Fruit fly (Drosophila melanogaster): ENCODE measurements around the gene CG5001.

CG5001 gene

dm6 chr2L:1230691-1231090, 45.1 kb downstream of the CG5001 start (continued):
- TF ChIP-seq danr (GFP tag; IDR thresholded peaks at IDR 0.05) (no peak), Ada2b (GFP tag; IDR thresholded peaks at IDR 0.05) (peak; percentile 34; the same call in 1 of the 2 replicates), CG13624 (GFP tag; optimal IDR thresholded peaks at IDR 0.05) (no peak), Jarid2 (GFP tag; optimal IDR thresholded peaks at IDR 0.05) (no peak), CkIIα-i1 (GFP tag; IDR thresholded peaks at IDR 0.05) (no peak), C15 (GFP tag; IDR thresholded peaks at IDR 0.05) (no peak), ken (GFP tag; IDR thresholded peaks at IDR 0.05) (no peak), CG1832 (GFP tag; optimal IDR thresholded peaks at IDR 0.05) (no peak), CG3838 (GFP tag; optimal IDR thresholded peaks at IDR 0.05) (no peak), CG11560 (tag; IDR thresholded peaks at IDR 0.05) (no peak), ems (GFP tag; optimal IDR thresholded peaks at IDR 0.05) (no peak), CG14710 (tag; optimal IDR thresholded peaks at IDR 0.05) (no peak), CG10267 (tag; optimal IDR thresholded peaks at IDR 0.05) (no peak), CG6654 (GFP tag; optimal IDR thresholded peaks at IDR 0.05) (no peak), zen (tag; optimal IDR thresholded peaks at IDR 0.05) (no peak), Ravus (GFP tag; IDR thresholded peaks at IDR 0.05) (no peak), ase (GFP tag; IDR thresholded peaks at IDR 0.05) (no peak), hbn (GFP tag; IDR thresholded peaks at IDR 0.05; ENCODE audit: partially characterized antibody) (no peak), Kr (GFP tag; optimal IDR thresholded peaks at IDR 0.05) (no peak), CG34422 (GFP tag; IDR thresholded peaks at IDR 0.05) (no peak), CG15514 (GFP tag; optimal IDR thresholded peaks at IDR 0.05) (peak; percentile 36), fru (optimal IDR thresholded peaks at IDR 0.05) (no peak), Opbp (GFP tag; IDR thresholded peaks at IDR 0.05; ENCODE audit: partially characterized antibody) (no peak), CG31224 (GFP tag; IDR thresholded peaks at IDR 0.05) (no peak), zen2 (GFP tag; IDR thresholded peaks at IDR 0.05; ENCODE audit: partially characterized antibody) (no peak), lilli (GFP tag; optimal IDR thresholded peaks at IDR 0.05) (peak; percentile 19), otp (GFP tag; IDR thresholded peaks at IDR 0.05) (no peak), Ssrp (tag; optimal IDR thresholded peaks at IDR 0.05) (no peak), HmgD (GFP tag; optimal IDR thresholded peaks at IDR 0.05) (no peak), sug (tag; optimal IDR thresholded peaks at IDR 0.05) (no peak), CG17186 (GFP tag; optimal IDR thresholded peaks at IDR 0.05) (no peak), CoRest (tag; optimal IDR thresholded peaks at IDR 0.05) (peak; percentile 17), CG15696 (tag; optimal IDR thresholded peaks at IDR 0.05) (no peak), pfk (GFP tag; optimal IDR thresholded peaks at IDR 0.05) (no peak), sens-2 (GFP tag; IDR thresholded peaks at IDR 0.05) (no peak), lbe (GFP tag; optimal IDR thresholded peaks at IDR 0.05) (no peak), YL-1 (GFP tag; optimal IDR thresholded peaks at IDR 0.05) (no peak), gce (GFP tag; IDR thresholded peaks at IDR 0.05) (no peak), CG17328 (GFP tag; IDR thresholded peaks at IDR 0.05) (peak; percentile 46; the same call in 1 of the 2 replicates), tll (GFP tag; optimal IDR thresholded peaks at IDR 0.05) (no peak), CG18262 (tag; optimal IDR thresholded peaks at IDR 0.05) (no peak), Usf (GFP tag; optimal IDR thresholded peaks at IDR 0.05) (no peak), Poxn (GFP tag; IDR thresholded peaks at IDR 0.05) (no peak), crc (GFP tag; optimal IDR thresholded peaks at IDR 0.05) (no peak), onecut (GFP tag; IDR thresholded peaks at IDR 0.05) (0 out of 2 replicates have a peak, but pooled peaks have one; percentile 20), dpn (GFP tag; optimal IDR thresholded peaks at IDR 0.05) (no peak), CG10431 (GFP tag; optimal IDR thresholded peaks at IDR 0.05) (no peak), Sry-β (GFP tag; optimal IDR thresholded peaks at IDR 0.05) (no peak), B-H2 (GFP tag; optimal IDR thresholded peaks at IDR 0.05) (no peak), CG16863 (GFP tag; optimal IDR thresholded peaks at IDR 0.05) (no peak), chm (GFP tag; IDR thresholded peaks at IDR 0.05) (no peak), CG5180 (GFP tag; optimal IDR thresholded peaks at IDR 0.05) (no peak)

Measured in whole organism, embryonic.